Worm (Caenorhabditis elegans) whole organism, L4/young adult: ENCODE data around the gene T04C9.2.

Experiments
- W03F9.2 ChIP-seq: fragments of 150-350 bp; optimal IDR thresholded peaks from 2 replicates; lab custom pipeline; 2014; ENCODE audit warnings: missing biosample characterization, missing genetic modification characterization
- dao-5 ChIP-seq: sonication (generic microtip); optimal IDR thresholded peaks from 2 replicates; lab custom pipeline; 2016; ENCODE audit warnings: missing genotype, missing genetic modification characterization, moderate library complexity, missing compliant biosample characterization
- him-1 ChIP-seq: sonication (generic microtip); optimal IDR thresholded peaks from 2 replicates; lab custom pipeline; 2016; ENCODE audit warnings: missing genotype, missing genetic modification reagents, missing genetic modification characterization, missing compliant biosample characterization

ce11 chrIII:5949817-5950216 is 41.9 kb upstream of the T04C9.2 start:
- no peak for TF ChIP-seq dao-5 (tag; lab: Kevin White, UChicago)
- no peak for TF ChIP-seq him-1 (tag; lab: Kevin White, UChicago)
- TF ChIP-seq W03F9.2, result no peak
